Fruit fly (Drosophila melanogaster) whole organism, embryonic: ENCODE results near the gene CG44044.
A peak's percentile ranks its signal among the peaks of the same experiment; 100 is the strongest.

Experiments
- ATbp ChIP-seq: fragments of 200-800 bp; sonication (Bioruptor generic); optimal IDR thresholded peaks from 2 replicates; lab custom pipeline; 2017; ENCODE audit warnings: missing biosample characterization, mild to moderate bottlenecking, missing genetic modification characterization, missing genetic modification reagents
- B-H1 ChIP-seq: fragments of 200-800 bp; sonication (Bioruptor generic); IDR thresholded peaks from 3 replicates; pipeline ENCODE4 v1.3.6; 2022; ENCODE audit warnings: missing biosample characterization, missing genetic modification characterization
- Bgb ChIP-seq: fragments of 200-800 bp; sonication (Bioruptor generic); IDR thresholded peaks from 2 replicates; pipeline ENCODE4 v1.3.6; 2022; ENCODE audit warnings: missing biosample characterization, missing genetic modification characterization; ENCODE audit not compliant: partially characterized antibody
- CG10462 ChIP-seq: fragments of 200-800 bp; sonication (Bioruptor generic); optimal IDR thresholded peaks from 2 replicates; lab custom pipeline; 2016; ENCODE audit warnings: missing biosample characterization, missing genetic modification characterization
- CG10654 ChIP-seq: fragments of 200-800 bp; sonication (Bioruptor generic); optimal IDR thresholded peaks from 2 replicates; lab custom pipeline; 2016; ENCODE audit warnings: missing biosample characterization, missing genetic modification characterization
- CG10959 ChIP-seq: fragments of 200-800 bp; sonication (Bioruptor generic); IDR thresholded peaks from 2 replicates; pipeline ENCODE4 v1.3.6; 2022; ENCODE audit warnings: missing biosample characterization, missing genetic modification characterization
- CG11085 ChIP-seq: fragments of 200-800 bp; sonication (Bioruptor generic); IDR thresholded peaks from 2 replicates; pipeline ENCODE4 v1.3.6; 2022; ENCODE audit warnings: missing biosample characterization, missing genetic modification characterization
- CG12236 ChIP-seq: fragments of 200-800 bp; sonication (Bioruptor generic); optimal IDR thresholded peaks from 2 replicates; lab custom pipeline; 2016; ENCODE audit warnings: missing biosample characterization, missing genetic modification characterization
- CG13123 ChIP-seq: fragments of 200-800 bp; sonication (Bioruptor generic); optimal IDR thresholded peaks from 2 replicates; lab custom pipeline; 2016; ENCODE audit warnings: missing biosample characterization, missing genetic modification characterization
- CG1602 ChIP-seq: fragments of 200-800 bp; sonication (Bioruptor generic); optimal IDR thresholded peaks from 3 replicates; lab custom pipeline; 2016; ENCODE audit warnings: missing biosample characterization, missing genetic modification characterization
- CG18476 ChIP-seq: fragments of 200-800 bp; sonication (Bioruptor generic); optimal IDR thresholded peaks from 2 replicates; lab custom pipeline; 2016; ENCODE audit warnings: missing biosample characterization, mild to moderate bottlenecking, missing genetic modification characterization
- CG2202 ChIP-seq: fragments of 200-800 bp; sonication (Bioruptor generic); optimal IDR thresholded peaks from 2 replicates; lab custom pipeline; 2018; ENCODE audit warnings: missing biosample characterization, mild to moderate bottlenecking, missing genetic modification characterization
- CG34422 ChIP-seq: fragments of 200-800 bp; sonication (Bioruptor generic); IDR thresholded peaks from 3 replicates; pipeline ENCODE4 v1.3.6; 2022; ENCODE audit warnings: missing biosample characterization, missing genetic modification characterization
- CG42726 ChIP-seq: fragments of 200-800 bp; sonication (Bioruptor generic); IDR thresholded peaks from 2 replicates; pipeline ENCODE4 v1.3.6; 2022; ENCODE audit warnings: missing biosample characterization, missing genetic modification characterization; ENCODE audit not compliant: partially characterized antibody
- CG4328 ChIP-seq: fragments of 200-800 bp; sonication (Bioruptor generic); optimal IDR thresholded peaks from 3 replicates; lab custom pipeline; 2017; ENCODE audit warnings: missing biosample characterization, missing genetic modification reagents, missing genetic modification characterization
- CG4730 ChIP-seq: fragments of 200-800 bp; sonication (Bioruptor generic); IDR thresholded peaks from 2 replicates; pipeline ENCODE4 v1.3.6; 2022; ENCODE audit warnings: missing biosample characterization, missing genetic modification characterization
- CG7271 ChIP-seq: fragments of 200-800 bp; sonication (Bioruptor generic); optimal IDR thresholded peaks from 2 replicates; lab custom pipeline; 2018; ENCODE audit warnings: missing biosample characterization, mild to moderate bottlenecking, missing genetic modification characterization, moderate library complexity
- CG7556 ChIP-seq: fragments of 200-800 bp; sonication (Bioruptor generic); optimal IDR thresholded peaks from 2 replicates; lab custom pipeline; 2017; ENCODE audit warnings: missing biosample characterization, mild to moderate bottlenecking, missing genetic modification characterization
- CG7839 ChIP-seq: fragments of 200-800 bp; sonication (Bioruptor generic); optimal IDR thresholded peaks from 3 replicates; lab custom pipeline; 2018; ENCODE audit warnings: missing biosample characterization, mild to moderate bottlenecking, missing genetic modification characterization, moderate library complexity
- CG8089 ChIP-seq: fragments of 200-800 bp; sonication (Bioruptor generic); optimal IDR thresholded peaks from 3 replicates; lab custom pipeline; 2016; ENCODE audit warnings: missing biosample characterization, missing genetic modification characterization
- CG8281 ChIP-seq: fragments of 200-800 bp; sonication (Bioruptor generic); optimal IDR thresholded peaks from 2 replicates; lab custom pipeline; 2018; ENCODE audit warnings: missing biosample characterization, mild to moderate bottlenecking, missing genetic modification characterization, moderate library complexity
- CG9932 ChIP-seq: fragments of 200-800 bp; sonication (Bioruptor generic); IDR thresholded peaks from 2 replicates; pipeline ENCODE4 v1.3.6; 2022; ENCODE audit warnings: missing biosample characterization, missing genetic modification characterization
- Dad ChIP-seq: fragments of 200-800 bp; sonication (Bioruptor generic); optimal IDR thresholded peaks from 3 replicates; lab custom pipeline; 2016; ENCODE audit warnings: missing biosample characterization, missing genetic modification characterization
- Dbx ChIP-seq: fragments of 200-800 bp; sonication (Bioruptor generic); IDR thresholded peaks from 3 replicates; pipeline ENCODE4 v1.3.6; 2022; ENCODE audit warnings: missing biosample characterization, missing genetic modification characterization
- Doc2 ChIP-seq: fragments of 200-800 bp; sonication (Bioruptor generic); IDR thresholded peaks from 2 replicates; pipeline ENCODE4 v1.3.6; 2022; ENCODE audit warnings: missing biosample characterization, missing genetic modification characterization
- Dref ChIP-seq: fragments of 200-800 bp; sonication (Bioruptor generic); IDR thresholded peaks from 2 replicates; pipeline ENCODE4 v1.3.6; 2022; ENCODE audit warnings: missing biosample characterization, missing genetic modification characterization
- Fer2 ChIP-seq: fragments of 200-800 bp; sonication (Bioruptor generic); optimal IDR thresholded peaks from 2 replicates; lab custom pipeline; 2018; ENCODE audit warnings: missing biosample characterization, mild to moderate bottlenecking, missing genetic modification characterization, moderate library complexity
- Jarid2 ChIP-seq: fragments of 200-800 bp; sonication (Bioruptor generic); optimal IDR thresholded peaks from 3 replicates; lab custom pipeline; 2017; ENCODE audit warnings: mild to moderate bottlenecking, missing biosample characterization, missing genetic modification reagents, missing genetic modification characterization
- Lhr ChIP-seq: fragments of 200-800 bp; sonication (Bioruptor generic); optimal IDR thresholded peaks from 3 replicates; lab custom pipeline; 2017; ENCODE audit warnings: mild to moderate bottlenecking, missing biosample characterization, missing genetic modification reagents, missing genetic modification characterization
- Oli ChIP-seq: fragments of 200-800 bp; sonication (Bioruptor generic); optimal IDR thresholded peaks from 2 replicates; lab custom pipeline; 2018; ENCODE audit warnings: missing biosample characterization, mild to moderate bottlenecking, missing genetic modification characterization, moderate library complexity
- Tbp ChIP-seq: fragments of >200 bp; optimal IDR thresholded peaks from 2 replicates; lab custom pipeline; 2018; ENCODE audit warnings: missing biosample characterization, missing genetic modification characterization
- Usf ChIP-seq: fragments of 200-800 bp; sonication (Bioruptor generic); optimal IDR thresholded peaks from 2 replicates; lab custom pipeline; 2017; ENCODE audit warnings: missing genotype, missing biosample characterization, missing genetic modification characterization
- al ChIP-seq: fragments of 200-800 bp; sonication (Bioruptor generic); IDR thresholded peaks from 2 replicates; pipeline ENCODE4 v1.3.6; 2022; ENCODE audit warnings: missing biosample characterization, missing genetic modification characterization
- ato ChIP-seq: fragments of 200-800 bp; sonication (Bioruptor generic); IDR thresholded peaks from 2 replicates; pipeline ENCODE4 v1.3.6; 2022; ENCODE audit warnings: missing biosample characterization, missing genetic modification characterization; ENCODE audit not compliant: partially characterized antibody
- br ChIP-seq: fragments of >200 bp; optimal IDR thresholded peaks from 2 replicates; lab custom pipeline; 2017
- cad ChIP-seq: fragments of >200 bp; optimal IDR thresholded peaks from 2 replicates; lab custom pipeline; 2017; ENCODE audit warnings: missing biosample characterization, missing genetic modification characterization
- cato ChIP-seq: fragments of 200-800 bp; sonication (Bioruptor generic); optimal IDR thresholded peaks from 2 replicates; lab custom pipeline; 2016; ENCODE audit warnings: missing biosample characterization, missing genetic modification characterization, borderline replicate concordance
- chm ChIP-seq: fragments of 200-800 bp; sonication (Bioruptor generic); IDR thresholded peaks from 2 replicates; pipeline ENCODE4 v1.3.6; 2022; ENCODE audit warnings: missing biosample characterization, missing genetic modification characterization
- chn ChIP-seq: fragments of 200-800 bp; sonication (Bioruptor generic); optimal IDR thresholded peaks from 2 replicates; lab custom pipeline; 2016; ENCODE audit warnings: missing biosample characterization, missing genetic modification characterization
- dan ChIP-seq: fragments of 200-800 bp; sonication (Bioruptor generic); IDR thresholded peaks from 2 replicates; pipeline ENCODE4 v1.3.6; 2022; ENCODE audit warnings: missing biosample characterization, missing genetic modification characterization
- dati ChIP-seq: fragments of 200-800 bp; sonication (Bioruptor generic); IDR thresholded peaks from 2 replicates; pipeline ENCODE4 v1.3.6; 2022; ENCODE audit warnings: missing biosample characterization, missing genetic modification characterization
- fd3F ChIP-seq: fragments of 200-800 bp; sonication (Bioruptor generic); optimal IDR thresholded peaks from 2 replicates; lab custom pipeline; 2018; ENCODE audit warnings: missing biosample characterization, mild to moderate bottlenecking, missing genetic modification characterization, moderate library complexity
- gfzf ChIP-seq: fragments of 200-800 bp; sonication (Bioruptor generic); optimal IDR thresholded peaks from 2 replicates; lab custom pipeline; 2016; ENCODE audit warnings: missing biosample characterization, mild to moderate bottlenecking, missing genetic modification characterization, moderate library complexity
- jigr1 ChIP-seq: fragments of 200-800 bp; sonication (Bioruptor generic); IDR thresholded peaks from 3 replicates; pipeline ENCODE4 v1.3.6; 2022; ENCODE audit warnings: missing biosample characterization, missing genetic modification characterization
- lola ChIP-seq, 3 experiments: fragments of >200 bp in 2 of 3; fragments of 200-800 bp in 1 of 3; sonication (Bioruptor generic) in 1 of 3; optimal IDR thresholded peaks; 2 replicates each; lab custom pipeline; 2017 to 2019; ENCODE audit warnings: missing biosample characterization in 3 of 3, missing genetic modification characterization in 3 of 3, mild to moderate bottlenecking in 1 of 3, moderate library complexity in 1 of 3
- luna ChIP-seq: fragments of 200-800 bp; sonication (Bioruptor generic); optimal IDR thresholded peaks from 2 replicates; lab custom pipeline; 2016; ENCODE audit warnings: missing biosample characterization, missing genetic modification characterization
- row ChIP-seq: fragments of 200-800 bp; sonication (Bioruptor generic); IDR thresholded peaks from 3 replicates; pipeline ENCODE4 v1.3.6; 2022; ENCODE audit warnings: missing biosample characterization, missing genetic modification characterization
- so ChIP-seq: fragments of 200-800 bp; sonication (Bioruptor generic); IDR thresholded peaks from 3 replicates; pipeline ENCODE4 v1.3.6; 2022; ENCODE audit warnings: missing biosample characterization, missing genetic modification characterization
- ssp ChIP-seq: fragments of 200-800 bp; sonication (Bioruptor generic); IDR thresholded peaks from 2 replicates; pipeline ENCODE4 v1.3.6; 2022; ENCODE audit warnings: missing biosample characterization, missing genetic modification characterization
- stwl ChIP-seq: fragments of 200-800 bp; sonication (Bioruptor generic); optimal IDR thresholded peaks from 3 replicates; lab custom pipeline; 2018; ENCODE audit warnings: missing biosample characterization, mild to moderate bottlenecking, missing genetic modification characterization, moderate library complexity
- unpg ChIP-seq: fragments of 200-800 bp; sonication (Bioruptor generic); optimal IDR thresholded peaks from 3 replicates; lab custom pipeline; 2018; ENCODE audit warnings: missing biosample characterization, mild to moderate bottlenecking, missing genetic modification characterization, moderate library complexity
- z ChIP-seq: fragments of 200-800 bp; sonication (Bioruptor generic); IDR thresholded peaks from 3 replicates; pipeline ENCODE4 v1.3.6; 2022; ENCODE audit warnings: missing biosample characterization, missing genetic modification characterization

CG44044 gene

DNA sequence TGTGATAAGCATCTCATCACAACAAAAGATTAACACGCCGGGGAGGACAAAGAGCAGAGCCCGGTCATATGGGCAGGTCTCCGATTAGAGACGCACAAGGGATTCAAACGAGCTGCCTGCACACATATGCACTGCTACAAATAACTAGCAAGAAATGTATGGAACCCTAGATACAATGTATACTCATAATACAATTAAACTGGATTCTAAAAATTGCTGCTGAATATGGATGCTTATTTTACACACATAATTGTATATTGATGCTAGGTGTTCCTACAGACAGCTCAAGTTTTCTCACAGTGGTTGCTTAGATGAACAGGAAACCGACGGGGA lies 15.4 kb downstream of the CG44044 start (continued):
- TF ChIP-seq chm: peak; percentile 59; the same call in 1 of the 2 replicates
- no peak for TF ChIP-seq Doc2 (GFP tag; lab: Robert Waterston, UW)
- no peak for TF ChIP-seq jigr1 (GFP tag; lab: Robert Waterston, UW)
- TF ChIP-seq CG7556 (GFP tag; lab: Kevin White, UChicago): no peak
- no peak for TF ChIP-seq cato
- no peak for TF ChIP-seq luna (GFP tag; lab: Kevin White, UChicago)
- peak; percentile 77; the same call in 2 of the 3 replicates for TF ChIP-seq CG34422 (GFP tag; lab: Robert Waterston, UW)
- peak; percentile 77 for TF ChIP-seq CG10959
- peak; percentile 45; the same call in 1 of the 2 replicates for TF ChIP-seq ssp
- no peak for TF ChIP-seq br (lab: Kevin White, UChicago)
- TF ChIP-seq CG10654: peak; percentile 13
- TF ChIP-seq CG18476: peak; percentile 35
- peak; percentile 63 for TF ChIP-seq unpg (GFP tag; lab: Kevin White, UChicago)
- no peak for TF ChIP-seq Tbp
- TF ChIP-seq Bgb (GFP tag; lab: Robert Waterston, UW): no peak
- TF ChIP-seq Dref: no peak
- no peak for TF ChIP-seq CG13123 (GFP tag; lab: Kevin White, UChicago)
- TF ChIP-seq Jarid2 (GFP tag; lab: Kevin White, UChicago): peak; percentile 6
- no peak for TF ChIP-seq CG9932 (GFP tag; lab: Robert Waterston, UW)
- no peak for TF ChIP-seq CG8089
- peak; percentile 78 for TF ChIP-seq dan
- TF ChIP-seq row: peak; percentile 77
- peak; percentile 50 for TF ChIP-seq CG12236 (GFP tag; lab: Kevin White, UChicago)
- TF ChIP-seq Lhr (GFP tag; lab: Kevin White, UChicago): no peak
- TF ChIP-seq stwl (tag; lab: Kevin White, UChicago): peak; percentile 45
- peak; percentile 71 for TF ChIP-seq CG1602 (GFP tag; lab: Kevin White, UChicago)
- TF ChIP-seq Dbx (GFP tag; lab: Robert Waterston, UW): no peak
- TF ChIP-seq Fer2 (tag; lab: Kevin White, UChicago): no peak
- TF ChIP-seq CG2202: peak; percentile 74
- no peak for TF ChIP-seq al
- peak; percentile 45; the same call in 1 of the 3 replicates for TF ChIP-seq z
- TF ChIP-seq CG10462 (GFP tag; lab: Kevin White, UChicago): peak; percentile 36
- TF ChIP-seq Oli (tag; lab: Kevin White, UChicago): peak; percentile 51
- TF ChIP-seq CG7271 (tag; lab: Kevin White, UChicago): peak; percentile 38
- TF ChIP-seq CG42726 (GFP tag; lab: Robert Waterston, UW): no peak
- no peak for TF ChIP-seq CG4328 (GFP tag; lab: Kevin White, UChicago)
- TF ChIP-seq fd3F (GFP tag; lab: Kevin White, UChicago): no peak
- no peak for TF ChIP-seq ATbp (GFP tag; lab: Kevin White, UChicago)
- TF ChIP-seq CG11085: no peak
- TF ChIP-seq CG8281 (tag; lab: Kevin White, UChicago): no peak
- TF ChIP-seq dati (GFP tag; lab: Robert Waterston, UW): 0 out of 2 replicates have a peak, but pooled peaks have one; percentile 27
- no peak for TF ChIP-seq Dad (GFP tag; lab: Kevin White, UChicago)
- TF ChIP-seq so (GFP tag; lab: Robert Waterston, UW): no peak
- peak; percentile 75 for TF ChIP-seq chn (GFP tag; lab: Kevin White, UChicago)
- TF ChIP-seq gfzf (GFP tag; lab: Kevin White, UChicago): no peak
- TF ChIP-seq CG4730 (GFP tag; lab: Robert Waterston, UW): peak; percentile 28; the same call in 1 of the 2 replicates
- peak in 1 of 3 experiments; percentile 81 for TF ChIP-seq lola (GFP tag; optimal IDR thresholded peaks at IDR 0.05; lab: Kevin White, UChicago)
- TF ChIP-seq ato (GFP tag; lab: Robert Waterston, UW): no peak
- peak; percentile 28 for TF ChIP-seq Usf
- no peak for TF ChIP-seq cad (GFP tag; lab: Kevin White, UChicago)
- no peak for TF ChIP-seq B-H1 (GFP tag; lab: Robert Waterston, UW)
- peak; percentile 57 for TF ChIP-seq CG7839 (tag; lab: Kevin White, UChicago)
